Fruit fly (Drosophila melanogaster) whole organism, embryonic: Measurements from ENCODE around the gene CG31087.

Source experiments
- Adf1 ChIP-seq: fragments of 200-800 bp; sonication (Bioruptor generic); IDR thresholded peaks from 2 replicates; pipeline ENCODE4 v1.3.6; 2022; ENCODE audit warnings: missing biosample characterization, missing genetic modification characterization
- Bdp1 ChIP-seq: fragments of 200-800 bp; sonication (Bioruptor generic); optimal IDR thresholded peaks from 3 replicates; lab custom pipeline; 2016; ENCODE audit warnings: missing biosample characterization, missing genetic modification characterization
- CG11695 ChIP-seq: fragments of 200-800 bp; sonication (Bioruptor generic); IDR thresholded peaks from 3 replicates; pipeline ENCODE4 v1.3.6; 2022; ENCODE audit warnings: missing biosample characterization, missing genetic modification characterization
- CG12071 ChIP-seq: fragments of 200-800 bp; sonication (Bioruptor generic); optimal IDR thresholded peaks from 3 replicates; lab custom pipeline; 2018; ENCODE audit warnings: missing biosample characterization, mild to moderate bottlenecking, missing genetic modification characterization
- CG13296 ChIP-seq: fragments of 200-800 bp; sonication (Bioruptor generic); optimal IDR thresholded peaks from 3 replicates; lab custom pipeline; 2018; ENCODE audit warnings: missing biosample characterization, mild to moderate bottlenecking, missing genetic modification characterization
- CG13894 ChIP-seq: fragments of 200-800 bp; sonication (Bioruptor generic); optimal IDR thresholded peaks from 3 replicates; lab custom pipeline; 2018; ENCODE audit warnings: missing biosample characterization, mild to moderate bottlenecking, missing genetic modification characterization, moderate library complexity
- CG16779 ChIP-seq: fragments of 200-800 bp; sonication (Bioruptor generic); IDR thresholded peaks from 2 replicates; pipeline ENCODE4 v1.3.6; 2022; ENCODE audit warnings: missing biosample characterization, missing genetic modification characterization
- CG18011 ChIP-seq: fragments of 200-800 bp; sonication (Bioruptor generic); optimal IDR thresholded peaks from 2 replicates; lab custom pipeline; 2017; ENCODE audit warnings: missing biosample characterization, missing genetic modification characterization, mild to moderate bottlenecking, moderate library complexity, missing genotype
- CG2678 ChIP-seq: fragments of 200-800 bp; sonication (Bioruptor generic); optimal IDR thresholded peaks from 3 replicates; lab custom pipeline; 2019; ENCODE audit warnings: missing biosample characterization, mild to moderate bottlenecking, missing genetic modification characterization, moderate library complexity
- CG3163 ChIP-seq: fragments of 200-800 bp; sonication (Bioruptor generic); optimal IDR thresholded peaks from 3 replicates; lab custom pipeline; 2016; ENCODE audit warnings: missing biosample characterization, missing genetic modification characterization
- CG32532 ChIP-seq: fragments of 200-800 bp; sonication (Bioruptor generic); IDR thresholded peaks from 2 replicates; pipeline ENCODE4 v1.3.6; 2022; ENCODE audit warnings: missing biosample characterization, missing genetic modification characterization
- CG3281 ChIP-seq: fragments of 200-800 bp; sonication (Bioruptor generic); optimal IDR thresholded peaks from 3 replicates; lab custom pipeline; 2017; ENCODE audit warnings: missing biosample characterization, mild to moderate bottlenecking, missing genetic modification characterization
- CG34376 ChIP-seq: fragments of 200-800 bp; sonication (Bioruptor generic); optimal IDR thresholded peaks from 2 replicates; lab custom pipeline; 2018; ENCODE audit warnings: missing biosample characterization, mild to moderate bottlenecking, missing genetic modification characterization
- CG3838 ChIP-seq: fragments of 200-800 bp; sonication (Bioruptor generic); optimal IDR thresholded peaks from 3 replicates; lab custom pipeline; 2016; ENCODE audit warnings: missing biosample characterization, missing genetic modification characterization
- CG5245 ChIP-seq: fragments of 200-800 bp; sonication (Bioruptor generic); optimal IDR thresholded peaks from 3 replicates; lab custom pipeline; 2016; ENCODE audit warnings: missing biosample characterization, missing genetic modification characterization
- CG5953 ChIP-seq: fragments of 200-800 bp; sonication (Bioruptor generic); IDR thresholded peaks from 2 replicates; pipeline ENCODE4 v1.3.6; 2022; ENCODE audit warnings: missing biosample characterization, missing genetic modification characterization
- CG7786 ChIP-seq: fragments of 200-800 bp; sonication (Bioruptor generic); optimal IDR thresholded peaks from 2 replicates; lab custom pipeline; 2016; ENCODE audit warnings: missing biosample characterization, missing genetic modification characterization
- CG8290 ChIP-seq, 3 experiments: fragments of 200-800 bp; sonication (Bioruptor generic); optimal IDR thresholded peaks; 2 replicates each; lab custom pipeline; 2016 to 2019; ENCODE audit warnings: missing biosample characterization in 3 of 3, missing genetic modification characterization in 3 of 3, mild to moderate bottlenecking in 2 of 3, moderate library complexity in 1 of 3
- CG9437 ChIP-seq: fragments of 200-800 bp; sonication (Bioruptor generic); optimal IDR thresholded peaks from 2 replicates; lab custom pipeline; 2018; ENCODE audit warnings: missing biosample characterization, mild to moderate bottlenecking, missing genetic modification characterization
- D19B ChIP-seq: fragments of 200-800 bp; sonication (Bioruptor generic); optimal IDR thresholded peaks from 2 replicates; lab custom pipeline; 2017; ENCODE audit warnings: missing biosample characterization, mild to moderate bottlenecking, missing genetic modification characterization
- Deaf1 ChIP-seq: fragments of 200-800 bp; optimal IDR thresholded peaks from 3 replicates; lab custom pipeline; 2019; ENCODE audit warnings: missing biosample characterization, mild to moderate bottlenecking, missing genetic modification characterization, moderate library complexity
- Eip74EF ChIP-seq, 2 experiments: fragments of 200-800 bp in 1 of 2; fragments of >200 bp in 1 of 2; sonication (Bioruptor generic) in 1 of 2; optimal IDR thresholded peaks; 2 replicates each; lab custom pipeline; 2017 to 2019; ENCODE audit warnings: missing biosample characterization in 2 of 2, missing genetic modification characterization in 2 of 2, mild to moderate bottlenecking in 1 of 2, moderate library complexity in 1 of 2
- HLH3B ChIP-seq: fragments of 200-800 bp; sonication (Bioruptor generic); IDR thresholded peaks from 2 replicates; pipeline ENCODE4 v1.3.6; 2022; ENCODE audit warnings: missing biosample characterization, missing genetic modification characterization
- Hey ChIP-seq: fragments of 200-800 bp; sonication (Bioruptor generic); optimal IDR thresholded peaks from 3 replicates; lab custom pipeline; 2018; ENCODE audit warnings: missing biosample characterization, mild to moderate bottlenecking, missing genetic modification characterization
- Hsf ChIP-seq: fragments of 200-800 bp; sonication (Bioruptor generic); optimal IDR thresholded peaks from 3 replicates; lab custom pipeline; 2016; ENCODE audit warnings: missing biosample characterization, missing genetic modification characterization
- Med ChIP-seq: fragments of 200-800 bp; sonication (Bioruptor generic); peaks from one replicate; lab custom pipeline; 2016; ENCODE audit warnings: missing biosample characterization, missing genetic modification characterization, mild to moderate bottlenecking, inconsistent platforms, moderate library complexity
- PHDP ChIP-seq: fragments of 200-800 bp; sonication (Bioruptor generic); optimal IDR thresholded peaks from 3 replicates; lab custom pipeline; 2018; ENCODE audit warnings: missing biosample characterization, mild to moderate bottlenecking, missing genetic modification characterization, moderate library complexity
- Pdp1 ChIP-seq, 2 experiments: fragments of 200-800 bp; sonication (Bioruptor generic); optimal IDR thresholded peaks; 3 replicates each; lab custom pipeline; 2016; ENCODE audit warnings: missing biosample characterization in 2 of 2, missing genetic modification characterization in 2 of 2, mild to moderate bottlenecking in 1 of 2, moderate library complexity in 1 of 2
- Sox102F ChIP-seq: fragments of 200-800 bp; sonication (Bioruptor generic); optimal IDR thresholded peaks from 2 replicates; lab custom pipeline; 2018; ENCODE audit warnings: missing biosample characterization, mild to moderate bottlenecking, missing genetic modification characterization, moderate library complexity
- Trl ChIP-seq, 3 experiments: fragments of >200 bp in 2 of 3; fragments of 200-800 bp in 1 of 3; sonication (Bioruptor generic) in 1 of 3; optimal IDR thresholded peaks; 2 replicates in 1 of 3; 3 replicates in 2 of 3; lab custom pipeline; 2016 to 2017; ENCODE audit warnings: missing biosample characterization in 1 of 3, missing genetic modification characterization in 1 of 3
- Xbp1 ChIP-seq: fragments of 200-800 bp; sonication (Bioruptor generic); optimal IDR thresholded peaks from 3 replicates; lab custom pipeline; 2016; ENCODE audit warnings: missing biosample characterization, mild to moderate bottlenecking, missing genetic modification characterization
- chinmo ChIP-seq: fragments of 200-800 bp; sonication (Bioruptor generic); IDR thresholded peaks from 4 replicates; pipeline ENCODE4 v1.3.6; 2022; ENCODE audit warnings: missing biosample characterization, missing genetic modification characterization; ENCODE audit not compliant: partially characterized antibody
- ci ChIP-seq: fragments of 200-800 bp; sonication (Bioruptor generic); IDR thresholded peaks from 3 replicates; pipeline ENCODE4 v1.3.6; 2022; ENCODE audit warnings: missing biosample characterization, missing genetic modification characterization
- danr ChIP-seq: fragments of 200-800 bp; sonication (Bioruptor generic); IDR thresholded peaks from 2 replicates; pipeline ENCODE4 v1.3.6; 2022; ENCODE audit warnings: missing biosample characterization, missing genetic modification characterization
- en ChIP-seq: fragments of 200-800 bp; sonication (Bioruptor generic); optimal IDR thresholded peaks from 2 replicates; lab custom pipeline; 2016; ENCODE audit warnings: missing biosample characterization, missing genetic modification characterization
- ftz-f1 ChIP-seq: fragments of 200-800 bp; sonication (Bioruptor generic); optimal IDR thresholded peaks from 2 replicates; lab custom pipeline; 2016; ENCODE audit warnings: missing biosample characterization, missing genetic modification characterization
- fu2 ChIP-seq: fragments of 200-800 bp; sonication (Bioruptor generic); optimal IDR thresholded peaks from 2 replicates; lab custom pipeline; 2016; ENCODE audit warnings: missing biosample characterization, missing genetic modification characterization
- grn ChIP-seq: fragments of 200-800 bp; sonication (Bioruptor generic); optimal IDR thresholded peaks from 3 replicates; lab custom pipeline; 2017; ENCODE audit warnings: missing biosample characterization, missing genetic modification characterization
- kah ChIP-seq: fragments of 200-800 bp; sonication (Bioruptor generic); optimal IDR thresholded peaks from 2 replicates; lab custom pipeline; 2018; ENCODE audit warnings: missing biosample characterization, mild to moderate bottlenecking, missing genetic modification characterization
- lov ChIP-seq, 2 experiments: fragments of 200-800 bp in 1 of 2; fragments of >200 bp in 1 of 2; sonication (Bioruptor generic) in 1 of 2; IDR thresholded peaks in 1 of 2; optimal IDR thresholded peaks in 1 of 2; 2 replicates in 1 of 2; 3 replicates in 1 of 2; pipeline versions ENCODE4 v1.3.6 to Lab custom; 2017 to 2022; ENCODE audit warnings: missing biosample characterization in 1 of 2, missing genetic modification characterization in 1 of 2
- mam ChIP-seq: fragments of 200-800 bp; sonication (Bioruptor generic); optimal IDR thresholded peaks from 3 replicates; lab custom pipeline; 2016; ENCODE audit warnings: missing biosample characterization, missing genetic modification characterization
- mirr ChIP-seq: fragments of 200-800 bp; sonication (Bioruptor generic); optimal IDR thresholded peaks from 3 replicates; lab custom pipeline; 2018; ENCODE audit warnings: missing biosample characterization, mild to moderate bottlenecking, missing genetic modification characterization
- run ChIP-seq: fragments of 200-800 bp; sonication (Bioruptor generic); optimal IDR thresholded peaks from 3 replicates; lab custom pipeline; 2018; ENCODE audit warnings: missing biosample characterization, mild to moderate bottlenecking, missing genetic modification characterization
- sd ChIP-seq: fragments of 200-800 bp; sonication (Bioruptor generic); optimal IDR thresholded peaks from 3 replicates; lab custom pipeline; 2018; ENCODE audit warnings: missing biosample characterization, mild to moderate bottlenecking, missing genetic modification characterization, moderate library complexity
- sens ChIP-seq: fragments of 200-800 bp; sonication (Bioruptor generic); peaks from one replicate; lab custom pipeline; 2016; ENCODE audit warnings: missing biosample characterization, missing genetic modification characterization
- slbo ChIP-seq: fragments of 200-800 bp; sonication (Bioruptor generic); IDR thresholded peaks from 2 replicates; pipeline ENCODE4 v1.3.6; 2022; ENCODE audit warnings: missing biosample characterization, missing genetic modification characterization
- sug ChIP-seq: fragments of 200-800 bp; optimal IDR thresholded peaks from 2 replicates; lab custom pipeline; 2019; ENCODE audit warnings: missing biosample characterization, mild to moderate bottlenecking, missing genetic modification characterization, moderate library complexity

CG31087 gene

dm6 chr3R:25320051-25320705, 6.5 kb upstream of the CG31087 start, which contains the start of gene CG10560:
CG10560 (minus strand) TSS chr3R:25320101.
- TF ChIP-seq mam (GFP tag; lab: Kevin White, UChicago) (no peak), CG13296 (GFP tag; lab: Kevin White, UChicago) (peak; percentile 46), CG13894 (tag; lab: Kevin White, UChicago) (peak; percentile 67), CG9437 (GFP tag; lab: Kevin White, UChicago) (no peak), sens (GFP tag; lab: Kevin White, UChicago) (no peak), ci (GFP tag; lab: Robert Waterston, UW) (no peak), CG5953 (GFP tag; lab: Robert Waterston, UW) (no peak), Pdp1 (GFP tag; optimal IDR thresholded peaks at IDR 0.05; lab: Kevin White, UChicago) (peak in 1 of 2 experiments; percentile 54), ftz-f1 (GFP tag; lab: Kevin White, UChicago) (no peak), Bdp1 (no peak), CG12071 (GFP tag; lab: Kevin White, UChicago) (peak; percentile 20), CG18011 (GFP tag; lab: Kevin White, UChicago) (no peak), HLH3B (no peak), Eip74EF (GFP tag; optimal IDR thresholded peaks at IDR 0.05; lab: Kevin White, UChicago) (peak in 1 of 2 experiments; percentile 7), Sox102F (no peak), slbo (GFP tag; lab: Robert Waterston, UW) (no peak), CG2678 (tag; lab: Kevin White, UChicago) (peak; percentile 43), CG7786 (no peak), sug (tag; lab: Kevin White, UChicago) (peak; percentile 69), run (no peak), CG3838 (GFP tag; lab: Kevin White, UChicago) (no peak), CG3281 (GFP tag; lab: Kevin White, UChicago) (peak; percentile 1), mirr (GFP tag; lab: Kevin White, UChicago) (peak; percentile 30), Med (GFP tag; lab: Kevin White, UChicago) (no peak), CG34376 (peak; percentile 3), Hey (tag; lab: Kevin White, UChicago) (no peak), Xbp1 (GFP tag; lab: Kevin White, UChicago) (no peak), D19B (peak; percentile 86), fu2 (no peak)

- TF ChIP-seq CG5245 (GFP tag; lab: Kevin White, UChicago) = no peak
Observed at dm6 chr3R:25318011-25318410, 4.4 kb upstream of the CG31087 start, which contains the start of gene CG10553. CG10553 (minus strand) TSS chr3R:25318111.

- no peak for TF ChIP-seq CG32532 (GFP tag; lab: Robert Waterston, UW)
- TF ChIP-seq grn = no peak
- no peak for TF ChIP-seq Deaf1 (tag; lab: Kevin White, UChicago)
- TF ChIP-seq lov (optimal IDR thresholded peaks at IDR 0.05; lab: Kevin White, UChicago) = no peak
- no peak for TF ChIP-seq lov (GFP tag; IDR thresholded peaks at IDR 0.05; lab: Robert Waterston, UW)
- TF ChIP-seq Med (GFP tag; lab: Kevin White, UChicago) = peak; percentile 42
- no peak for TF ChIP-seq CG11695 (GFP tag; lab: Robert Waterston, UW)
- 0 out of 4 replicates have a peak, but pooled peaks have one; percentile 24 for TF ChIP-seq chinmo (GFP tag; lab: Robert Waterston, UW)
- TF ChIP-seq Hsf = no peak
- no peak for TF ChIP-seq CG8290 (GFP tag; optimal IDR thresholded peaks at IDR 0.05; lab: Kevin White, UChicago)
- TF ChIP-seq CG8290 (tag; optimal IDR thresholded peaks at IDR 0.05; lab: Kevin White, UChicago) = peak in 1 of 2 experiments; percentile 13
- peak; percentile 44 for TF ChIP-seq CG3163 (GFP tag; lab: Kevin White, UChicago)
- TF ChIP-seq Trl (optimal IDR thresholded peaks at IDR 0.05; lab: Kevin White, UChicago) = peak in 1 of 2 experiments; percentile 18
- no peak for TF ChIP-seq Trl (GFP tag; optimal IDR thresholded peaks at IDR 0.05; lab: Kevin White, UChicago)
- TF ChIP-seq kah = no peak
- TF ChIP-seq Adf1 = no peak
- no peak for TF ChIP-seq en
- no peak for TF ChIP-seq danr
- no peak for TF ChIP-seq sd (tag; lab: Kevin White, UChicago)
- no peak for TF ChIP-seq CG16779 (GFP tag; lab: Robert Waterston, UW)
- peak; percentile 1 for TF ChIP-seq PHDP
Observed at dm6 chr3R:25316016-25316415, 2.4 kb upstream of the CG31087 start, which contains the start of gene CG10559. CG10559 (minus strand) TSS chr3R:25316116.
